Worm (Caenorhabditis elegans) whole organism, L1 larva: ENCODE results near the gene F13H10.3.

Experiments used
- C04F5.9 ChIP-seq: sonication (generic microtip); optimal IDR thresholded peaks from 2 replicates; lab custom pipeline; 2016; ENCODE audit warnings: missing genetic modification characterization, missing compliant biosample characterization
- C16A3.4 ChIP-seq: fragments of 150-350 bp; optimal IDR thresholded peaks from 2 replicates; lab custom pipeline; 2014; ENCODE audit warnings: missing biosample characterization, missing genetic modification characterization
- aha-1 ChIP-seq: fragments of 150-350 bp; optimal IDR thresholded peaks from 2 replicates; lab custom pipeline; 2014; ENCODE audit warnings: missing biosample characterization, missing genetic modification characterization
- blmp-1 ChIP-seq: fragments of 150-350 bp; optimal IDR thresholded peaks from 2 replicates; lab custom pipeline; 2014; ENCODE audit warnings: missing biosample characterization, missing genetic modification characterization
- ceh-63 ChIP-seq: fragments of 200-800 bp; sonication (Bioruptor generic); optimal IDR thresholded peaks from 2 replicates; lab custom pipeline; 2018; ENCODE audit warnings: mild to moderate bottlenecking, missing genetic modification characterization, missing compliant biosample characterization
- ceh-8 ChIP-seq: fragments of 200-800 bp; sonication (Bioruptor generic); optimal IDR thresholded peaks from 2 replicates; lab custom pipeline; 2018; ENCODE audit warnings: mild to moderate bottlenecking, missing genetic modification characterization, moderate library complexity, missing compliant biosample characterization
- ces-1 ChIP-seq: fragments of 150-350 bp; optimal IDR thresholded peaks from 2 replicates; lab custom pipeline; 2014; ENCODE audit warnings: missing biosample characterization, missing genetic modification reagents, missing genetic modification characterization
- dpl-1 ChIP-seq, 3 experiments: fragments of 150-350 bp in 2 of 3; sonication (generic microtip) in 1 of 3; optimal IDR thresholded peaks; 2 replicates each; lab custom pipeline; 2014 to 2017; ENCODE audit warnings: missing biosample characterization in 3 of 3, missing genetic modification characterization in 3 of 3, missing genetic modification reagents in 3 of 3
- dsc-1 ChIP-seq: sonication (generic microtip); optimal IDR thresholded peaks from 2 replicates; lab custom pipeline; 2016; ENCODE audit warnings: mild to moderate bottlenecking, missing genetic modification characterization, missing compliant biosample characterization
- efl-1 ChIP-seq, 4 experiments: fragments of 150-350 bp; optimal IDR thresholded peaks in 3 of 4; peaks in 1 of 4; 1 replicate in 1 of 4; 2 replicates in 3 of 4; lab custom pipeline; 2014; ENCODE audit warnings: missing biosample characterization in 2 of 4, missing genetic modification characterization in 2 of 4, missing genetic modification reagents in 2 of 4
- efl-3 ChIP-seq: fragments of 200-800 bp; sonication (Bioruptor generic); optimal IDR thresholded peaks from 2 replicates; lab custom pipeline; 2018; ENCODE audit warnings: mild to moderate bottlenecking, missing genetic modification characterization, missing compliant biosample characterization
- egl-27 ChIP-seq, 2 experiments: fragments of 150-350 bp in 1 of 2; sonication (generic microtip); optimal IDR thresholded peaks; 3 replicates each; lab custom pipeline; 2017 to 2018; ENCODE audit warnings: missing biosample characterization in 2 of 2, missing genetic modification characterization in 2 of 2, missing genetic modification reagents in 2 of 2
- elt-3 ChIP-seq, 6 experiments: fragments of 150-350 bp in 1 of 6; sonication (generic microtip); optimal IDR thresholded peaks; 2 replicates each; lab custom pipeline; 2017 to 2018; ENCODE audit warnings: missing biosample characterization in 6 of 6, missing genetic modification characterization in 6 of 6, inconsistent platforms in 1 of 6
- ets-5 ChIP-seq: fragments of 200-800 bp; sonication (Bioruptor generic); IDR thresholded peaks from 2 replicates; pipeline ENCODE4 v1.3.6; 2022; ENCODE audit warnings: missing genetic modification characterization, missing compliant biosample characterization
- fkh-10 ChIP-seq: sonication (generic microtip); optimal IDR thresholded peaks from 2 replicates; lab custom pipeline; 2017; ENCODE audit warnings: missing biosample characterization, missing genetic modification reagents, missing genetic modification characterization
- fkh-8 ChIP-seq: sonication (generic microtip); optimal IDR thresholded peaks from 2 replicates; lab custom pipeline; 2016; ENCODE audit warnings: mild to moderate bottlenecking, missing genetic modification characterization, missing compliant biosample characterization
- fos-1 ChIP-seq: fragments of 150-350 bp; optimal IDR thresholded peaks from 2 replicates; lab custom pipeline; 2014; ENCODE audit warnings: missing biosample characterization, missing genetic modification characterization
- grh-1 ChIP-seq: fragments of 200-800 bp; sonication (Bioruptor generic); IDR thresholded peaks from 2 replicates; pipeline ENCODE4 v1.3.6; 2022; ENCODE audit warnings: missing genetic modification reagents, missing genetic modification characterization, missing compliant biosample characterization
- hpl-2 ChIP-seq: fragments of 150-350 bp; optimal IDR thresholded peaks from 2 replicates; lab custom pipeline; 2014; ENCODE audit warnings: missing biosample characterization, missing genetic modification reagents, missing genetic modification characterization
- isw-1 ChIP-seq: fragments of 200-800 bp; sonication (Bioruptor generic); IDR thresholded peaks from 2 replicates; pipeline ENCODE4 v1.3.6; 2022; ENCODE audit warnings: missing genetic modification characterization, missing compliant biosample characterization
- jun-1 ChIP-seq: fragments of 150-350 bp; optimal IDR thresholded peaks from 2 replicates; lab custom pipeline; 2014; ENCODE audit warnings: missing biosample characterization, missing genetic modification reagents, missing genetic modification characterization
- lin-14 ChIP-seq: fragments of 200-800 bp; sonication (Bioruptor generic); optimal IDR thresholded peaks from 2 replicates; lab custom pipeline; 2018; ENCODE audit warnings: mild to moderate bottlenecking, missing genetic modification characterization, moderate library complexity, missing compliant biosample characterization
- lin-15B ChIP-seq: fragments of 150-350 bp; sonication (generic microtip); optimal IDR thresholded peaks from 3 replicates; lab custom pipeline; 2014; ENCODE audit warnings: missing biosample characterization, missing genetic modification characterization
- lin-35 ChIP-seq, 2 experiments: fragments of 150-350 bp; optimal IDR thresholded peaks; 2 replicates each; lab custom pipeline; 2014; ENCODE audit warnings: missing biosample characterization in 2 of 2, missing genetic modification characterization in 2 of 2, missing genetic modification reagents in 2 of 2
- lin-39 ChIP-seq: fragments of 150-350 bp; optimal IDR thresholded peaks from 2 replicates; lab custom pipeline; 2014; ENCODE audit warnings: missing biosample characterization, missing genetic modification reagents, missing genetic modification characterization
- lir-3 ChIP-seq: sonication (generic microtip); optimal IDR thresholded peaks from 2 replicates; lab custom pipeline; 2016; ENCODE audit warnings: mild to moderate bottlenecking, missing genetic modification characterization, moderate library complexity, missing compliant biosample characterization; ENCODE audit not compliant: poor library complexity
- lsy-2 ChIP-seq, 2 experiments: fragments of 150-350 bp; optimal IDR thresholded peaks; 2 replicates each; lab custom pipeline; 2014; ENCODE audit warnings: missing biosample characterization in 2 of 2, missing genetic modification characterization in 2 of 2
- mep-1 ChIP-seq: fragments of 150-350 bp; optimal IDR thresholded peaks from 2 replicates; lab custom pipeline; 2014; ENCODE audit warnings: missing biosample characterization, missing genetic modification characterization
- nhr-20 ChIP-seq: sonication (generic microtip); optimal IDR thresholded peaks from 2 replicates; lab custom pipeline; 2016; ENCODE audit warnings: mild to moderate bottlenecking, missing genetic modification characterization, missing compliant biosample characterization
- nhr-237 ChIP-seq: fragments of 150-350 bp; optimal IDR thresholded peaks from 2 replicates; lab custom pipeline; 2014; ENCODE audit warnings: missing biosample characterization, missing genetic modification characterization
- nhr-47 ChIP-seq: sonication (generic microtip); optimal IDR thresholded peaks from 2 replicates; lab custom pipeline; 2016; ENCODE audit warnings: mild to moderate bottlenecking, missing genetic modification characterization, moderate library complexity, missing compliant biosample characterization
- nhr-71 ChIP-seq: sonication (generic microtip); optimal IDR thresholded peaks from 2 replicates; lab custom pipeline; 2016; ENCODE audit warnings: mild to moderate bottlenecking, missing genetic modification characterization, moderate library complexity, missing compliant biosample characterization
- nhr-76 ChIP-seq: sonication (generic microtip); optimal IDR thresholded peaks from 2 replicates; lab custom pipeline; 2017; ENCODE audit warnings: missing biosample characterization, missing genetic modification characterization
- nhr-84 ChIP-seq: sonication (generic microtip); optimal IDR thresholded peaks from 2 replicates; lab custom pipeline; 2017; ENCODE audit warnings: missing biosample characterization, missing genetic modification characterization
- nhr-85 ChIP-seq: sonication (generic microtip); peaks from one replicate; lab custom pipeline; 2016; ENCODE audit warnings: missing genetic modification characterization, inconsistent platforms, missing compliant biosample characterization
- pqm-1 ChIP-seq: sonication (generic microtip); optimal IDR thresholded peaks from 3 replicates; lab custom pipeline; 2017; ENCODE audit warnings: missing biosample characterization, missing genetic modification characterization
- snu-23 ChIP-seq: sonication (generic microtip); optimal IDR thresholded peaks from 2 replicates; lab custom pipeline; 2016; ENCODE audit warnings: missing genetic modification characterization, missing compliant biosample characterization
- sox-4 ChIP-seq: sonication (generic microtip); optimal IDR thresholded peaks from 2 replicates; lab custom pipeline; 2016; ENCODE audit warnings: missing genetic modification characterization, missing compliant biosample characterization
- sup-37 ChIP-seq: fragments of 200-800 bp; sonication (Bioruptor generic); optimal IDR thresholded peaks from 2 replicates; lab custom pipeline; 2018; ENCODE audit warnings: mild to moderate bottlenecking, missing genetic modification characterization, missing compliant biosample characterization
- swsn-7 ChIP-seq: sonication (generic microtip); optimal IDR thresholded peaks from 2 replicates; lab custom pipeline; 2016; ENCODE audit warnings: missing genetic modification characterization, missing compliant biosample characterization
- tbx-2 ChIP-seq: sonication (generic microtip); optimal IDR thresholded peaks from 2 replicates; lab custom pipeline; 2016; ENCODE audit warnings: missing genetic modification characterization, missing compliant biosample characterization
- unc-130 ChIP-seq: fragments of 150-350 bp; optimal IDR thresholded peaks from 2 replicates; lab custom pipeline; 2017; ENCODE audit warnings: missing biosample characterization, missing genetic modification characterization, inconsistent platforms
- unc-98 ChIP-seq: fragments of 200-800 bp; sonication (Bioruptor generic); IDR thresholded peaks from 2 replicates; pipeline ENCODE4 v1.3.6; 2022; ENCODE audit warnings: missing genetic modification characterization, missing compliant biosample characterization
- vab-15 ChIP-seq: sonication (generic microtip); optimal IDR thresholded peaks from 2 replicates; lab custom pipeline; 2017; ENCODE audit warnings: missing genotype, mild to moderate bottlenecking, missing genetic modification characterization, missing compliant biosample characterization
- xbp-1 ChIP-seq: sonication (generic microtip); optimal IDR thresholded peaks from 2 replicates; lab custom pipeline; 2016; ENCODE audit warnings: missing genetic modification characterization, missing compliant biosample characterization
- zag-1 ChIP-seq: fragments of 150-350 bp; optimal IDR thresholded peaks from 2 replicates; lab custom pipeline; 2014; ENCODE audit warnings: missing biosample characterization, missing genetic modification characterization
- ztf-11 ChIP-seq, 2 experiments: sonication (generic microtip); optimal IDR thresholded peaks; 2 replicates each; lab custom pipeline; 2016 to 2017; ENCODE audit warnings: missing genetic modification characterization in 2 of 2, missing biosample characterization in 1 of 2, missing compliant biosample characterization in 1 of 2
- ztf-4 ChIP-seq: fragments of 150-350 bp; optimal IDR thresholded peaks from 2 replicates; lab custom pipeline; 2014; ENCODE audit warnings: missing biosample characterization, missing genetic modification characterization

Gene F13H10.3

ce11 chrIV:11009928-11010327 is 5.8 kb downstream of the F13H10.3 start:
- TF ChIP-seq pqm-1 (tag; lab: Kevin White, UChicago) (no peak), C04F5.9 (tag; lab: Kevin White, UChicago) (no peak), fkh-10 (GFP tag; lab: Kevin White, UChicago) (no peak), ces-1 (no peak), tbx-2 (tag; lab: Kevin White, UChicago) (no peak), unc-130 (tag; lab: Kevin White, UChicago) (no peak), ztf-4 (tag; lab: Kevin White, UChicago) (no peak), nhr-237 (tag; lab: Kevin White, UChicago) (no peak), ets-5 (GFP tag; lab: Robert Waterston, UW) (no peak), lir-3 (tag; lab: Kevin White, UChicago) (no peak), efl-3 (GFP tag; lab: Kevin White, UChicago) (no peak), egl-27 (tag; optimal IDR thresholded peaks at IDR 0.05; lab: Kevin White, UChicago) (no peak), zag-1 (no peak), vab-15 (tag; lab: Kevin White, UChicago) (no peak)

ce11 chrIV:11008996-11009395 is 6.8 kb downstream of the F13H10.3 start, which contains the start of gene F13H10.6:
Gene F13H10.6, plus strand, starts transcription at chrIV:11009296.
- no peak for TF ChIP-seq mep-1 (tag; lab: Kevin White, UChicago)
- TF ChIP-seq sox-4, result no peak
- TF ChIP-seq grh-1, result no peak
- TF ChIP-seq sup-37, result no peak
- no peak for TF ChIP-seq lin-15B (tag; lab: Kevin White, UChicago)
- TF ChIP-seq nhr-20 (tag; lab: Kevin White, UChicago), result no peak
- TF ChIP-seq dsc-1 (tag; lab: Kevin White, UChicago), result no peak
- no peak for TF ChIP-seq ztf-4 (tag; lab: Kevin White, UChicago)
- TF ChIP-seq ceh-63 (GFP tag; lab: Kevin White, UChicago), result no peak
- no peak for TF ChIP-seq swsn-7 (tag; lab: Kevin White, UChicago)
- TF ChIP-seq hpl-2 (GFP tag; lab: Kevin White, UChicago), result no peak
- TF ChIP-seq lin-35 (GFP tag; optimal IDR thresholded peaks at IDR 0.05; lab: Kevin White, UChicago), result no peak
- no peak for TF ChIP-seq nhr-71 (tag; lab: Kevin White, UChicago)
- TF ChIP-seq C16A3.4 (tag; lab: Kevin White, UChicago), result no peak
- TF ChIP-seq unc-98 (GFP tag; lab: Robert Waterston, UW), result no peak
- TF ChIP-seq isw-1, result no peak
- no peak for TF ChIP-seq zag-1
- no peak for TF ChIP-seq aha-1 (tag; lab: Kevin White, UChicago)
- no peak for TF ChIP-seq jun-1
- no peak for TF ChIP-seq ets-5 (GFP tag; lab: Robert Waterston, UW)

- TF ChIP-seq blmp-1 (peak; percentile 96), dpl-1 (GFP tag; optimal IDR thresholded peaks at IDR 0.05; lab: Kevin White, UChicago) (peak in 2 of 3 experiments; percentile 13 to 18), nhr-76 (no peak), xbp-1 (tag; lab: Kevin White, UChicago) (peak; percentile 11), zag-1 (no peak), ceh-8 (no peak), nhr-47 (tag; lab: Kevin White, UChicago) (no peak), nhr-85 (peak; percentile 88), efl-1 (optimal IDR thresholded peaks at IDR 0.05; lab: Kevin White, UChicago) (peak; percentile 19 to 22), efl-1 (GFP tag; optimal IDR thresholded peaks at IDR 0.05 in 1 of 2; lab: Kevin White, UChicago) (peak in 1 of 2 experiments; percentile 20), lin-14 (peak; percentile 78), nhr-237 (tag; lab: Kevin White, UChicago) (peak; percentile 37), swsn-7 (tag; lab: Kevin White, UChicago) (peak; percentile 1), elt-3 (tag; optimal IDR thresholded peaks at IDR 0.05; lab: Kevin White, UChicago) (peak in 1 of 6 experiments; percentile 54), snu-23 (GFP tag; lab: Kevin White, UChicago) (peak; percentile 70), lin-39 (no peak), sox-4 (no peak), lin-35 (GFP tag; optimal IDR thresholded peaks at IDR 0.05; lab: Kevin White, UChicago) (peak in 1 of 2 experiments; percentile 33), lin-15B (tag; lab: Kevin White, UChicago) (no peak), nhr-84 (tag; lab: Kevin White, UChicago) (no peak), lsy-2 (tag; optimal IDR thresholded peaks at IDR 0.05; lab: Kevin White, UChicago) (peak; percentile 5 to 52), jun-1 (peak; percentile 43), nhr-20 (tag; lab: Kevin White, UChicago) (peak; percentile 38), ztf-11 (tag; optimal IDR thresholded peaks at IDR 0.05; lab: Kevin White, UChicago) (no peak), fos-1 (tag; lab: Kevin White, UChicago) (peak; percentile 76), grh-1 (no peak), fkh-8 (tag; lab: Kevin White, UChicago) (no peak), nhr-71 (tag; lab: Kevin White, UChicago) (peak; percentile 41)
These were observed 7.5 kb downstream of the F13H10.3 start for ce11 chrIV:11008255-11008654.
